Worm (Caenorhabditis elegans) whole organism, midembryonic: Measurements from ENCODE around the gene T05A8.3.
"Not testable (repeated sequence)": the region's sequence is repeated elsewhere in the genome, so short reads cannot be mapped to it uniquely, and the experiment has no call there.

Experiments
- T22C8.4 ChIP-seq: fragments of 200-800 bp; sonication (Bioruptor generic); IDR thresholded peaks from 2 replicates; pipeline ENCODE4 v1.3.6; 2022; ENCODE audit warnings: missing genetic modification characterization, missing compliant biosample characterization
- cog-1 ChIP-seq: sonication (generic microtip); optimal IDR thresholded peaks from 2 replicates; lab custom pipeline; 2016; ENCODE audit warnings: missing genetic modification characterization, missing compliant biosample characterization
- flt-1 ChIP-seq: fragments of 200-800 bp; sonication (Bioruptor generic); IDR thresholded peaks from 2 replicates; pipeline ENCODE4 v1.3.6; 2022; ENCODE audit warnings: missing genetic modification characterization, missing compliant biosample characterization
- klf-2 ChIP-seq: fragments of 200-800 bp; sonication (Bioruptor generic); conservative IDR thresholded peaks from 2 replicates; pipeline ENCODE4 v1.3.6; 2022; ENCODE audit warnings: missing genetic modification reagents, missing genetic modification characterization, missing compliant biosample characterization
- med-1 ChIP-seq: sonication (generic microtip); optimal IDR thresholded peaks from 2 replicates; lab custom pipeline; 2017; ENCODE audit warnings: missing genetic modification characterization, mild to moderate bottlenecking, missing compliant biosample characterization, antibody characterized with exemption, missing genetic modification reagents; ENCODE audit not compliant: insufficient read depth
- ref-1 ChIP-seq: fragments of 200-800 bp; sonication (Bioruptor generic); conservative IDR thresholded peaks from 2 replicates; pipeline ENCODE4 v1.3.6; 2022; ENCODE audit warnings: missing genetic modification reagents, missing genetic modification characterization, missing compliant biosample characterization
- tab-1 ChIP-seq: fragments of 200-800 bp; sonication (Bioruptor generic); IDR thresholded peaks from 2 replicates; pipeline ENCODE4 v1.3.6; 2022; ENCODE audit warnings: missing genetic modification characterization, missing compliant biosample characterization
- ztf-23 ChIP-seq: fragments of 200-800 bp; sonication (Bioruptor generic); IDR thresholded peaks from 2 replicates; pipeline ENCODE4 v1.3.6; 2022; ENCODE audit warnings: missing genetic modification reagents, missing genetic modification characterization, missing compliant biosample characterization
- ztf-29 ChIP-seq: fragments of 200-800 bp; sonication (Bioruptor generic); IDR thresholded peaks from 2 replicates; pipeline ENCODE4 v1.3.6; 2022; ENCODE audit warnings: missing genetic modification reagents, missing genetic modification characterization, missing compliant biosample characterization

T05A8.3 gene

ce11 chrII:2707872-2708271 lies 9.4 kb downstream of the T05A8.3 start, which contains the start of gene Y47G7B.2:
Gene Y47G7B.2 (minus strand): TSS chrII:2708014.
- TF ChIP-seq ref-1 (GFP tag; lab: Robert Waterston, UW) = no peak
- TF ChIP-seq T22C8.4 (GFP tag; lab: Robert Waterston, UW) = no peak

- TF ChIP-seq flt-1 (GFP tag; lab: Robert Waterston, UW) = no peak
- TF ChIP-seq ztf-23 (GFP tag; lab: Robert Waterston, UW) = no peak
- no peak for TF ChIP-seq klf-2 (GFP tag; lab: Robert Waterston, UW)
- no peak for TF ChIP-seq med-1
- TF ChIP-seq ref-1 (GFP tag; lab: Robert Waterston, UW) = no peak
- no peak for TF ChIP-seq ztf-29 (GFP tag; lab: Robert Waterston, UW)
- no peak for TF ChIP-seq tab-1 (GFP tag; lab: Robert Waterston, UW)
- no peak for TF ChIP-seq T22C8.4 (GFP tag; lab: Robert Waterston, UW)
- TF ChIP-seq cog-1 (tag; lab: Kevin White, UChicago) = no peak
Observed at ce11 chrII:2705200-2705599, 12.0 kb downstream of the T05A8.3 start, which contains the start of gene srh-128. Gene srh-128 (minus strand): TSS chrII:2705300.

- TF ChIP-seq tab-1 (GFP tag; lab: Robert Waterston, UW) = no peak
- no peak for TF ChIP-seq ztf-23 (GFP tag; lab: Robert Waterston, UW)
- no peak for TF ChIP-seq cog-1 (tag; lab: Kevin White, UChicago)
- no peak for TF ChIP-seq flt-1 (GFP tag; lab: Robert Waterston, UW)
- no peak for TF ChIP-seq T22C8.4 (GFP tag; lab: Robert Waterston, UW)
- TF ChIP-seq ztf-29 (GFP tag; lab: Robert Waterston, UW) = no peak
- no peak for TF ChIP-seq ref-1 (GFP tag; lab: Robert Waterston, UW)
- no peak for TF ChIP-seq med-1
- TF ChIP-seq klf-2 (GFP tag; lab: Robert Waterston, UW) = no peak
Observed at ce11 chrII:2702757-2703156, 14.5 kb downstream of the T05A8.3 start, which contains the start of gene sri-60. Gene sri-60 (minus strand): TSS chrII:2702857.

ce11 chrII:2700229-2700628 lies 17.0 kb downstream of the T05A8.3 start, which contains the start of gene sri-61:
Gene sri-61 (minus strand): TSS chrII:2700329.
- no peak for TF ChIP-seq ztf-29 (GFP tag; lab: Robert Waterston, UW)
- no peak for TF ChIP-seq klf-2 (GFP tag; lab: Robert Waterston, UW)
- TF ChIP-seq T22C8.4 (GFP tag; lab: Robert Waterston, UW) = no peak
- TF ChIP-seq flt-1 (GFP tag; lab: Robert Waterston, UW) = no peak
- TF ChIP-seq ref-1 (GFP tag; lab: Robert Waterston, UW) = no peak

- no peak for TF ChIP-seq cog-1 (tag; lab: Kevin White, UChicago)
- TF ChIP-seq flt-1 (GFP tag; lab: Robert Waterston, UW) = no peak
- no peak for TF ChIP-seq klf-2 (GFP tag; lab: Robert Waterston, UW)
- no peak for TF ChIP-seq T22C8.4 (GFP tag; lab: Robert Waterston, UW)
- no peak for TF ChIP-seq ztf-29 (GFP tag; lab: Robert Waterston, UW)
- no peak for TF ChIP-seq med-1
- TF ChIP-seq ztf-23 (GFP tag; lab: Robert Waterston, UW) = no peak
- TF ChIP-seq tab-1 (GFP tag; lab: Robert Waterston, UW) = no peak
- no peak for TF ChIP-seq ref-1 (GFP tag; lab: Robert Waterston, UW)
Observed at ce11 chrII:2698378-2698777, 18.9 kb downstream of the T05A8.3 start, which contains the start of gene sri-62. Gene sri-62 (minus strand): TSS chrII:2698478.

- no peak for TF ChIP-seq tab-1 (GFP tag; lab: Robert Waterston, UW)
- TF ChIP-seq flt-1 (GFP tag; lab: Robert Waterston, UW) = no peak
- no peak for TF ChIP-seq ztf-23 (GFP tag; lab: Robert Waterston, UW)
- no peak for TF ChIP-seq cog-1 (tag; lab: Kevin White, UChicago)
- TF ChIP-seq T22C8.4 (GFP tag; lab: Robert Waterston, UW) = no peak
- no peak for TF ChIP-seq ztf-29 (GFP tag; lab: Robert Waterston, UW)
- TF ChIP-seq ref-1 (GFP tag; lab: Robert Waterston, UW) = no peak
- no peak for TF ChIP-seq klf-2 (GFP tag; lab: Robert Waterston, UW)
- TF ChIP-seq med-1 = no peak
Observed at ce11 chrII:2695079-2695478, 22.2 kb downstream of the T05A8.3 start.

ce11 chrII:2692476-2692875 lies 24.8 kb downstream of the T05A8.3 start, which contains the start of gene set-11:
Gene set-11 (minus strand): TSS chrII:2692576.
- TF ChIP-seq flt-1 (GFP tag; lab: Robert Waterston, UW) = no peak
- no peak for TF ChIP-seq ztf-23 (GFP tag; lab: Robert Waterston, UW)
- no peak for TF ChIP-seq tab-1 (GFP tag; lab: Robert Waterston, UW)
- TF ChIP-seq med-1 = no peak
- TF ChIP-seq ztf-29 (GFP tag; lab: Robert Waterston, UW) = no peak
- TF ChIP-seq ref-1 (GFP tag; lab: Robert Waterston, UW) = no peak
- TF ChIP-seq klf-2 (GFP tag; lab: Robert Waterston, UW) = no peak
- TF ChIP-seq cog-1 (tag; lab: Kevin White, UChicago) = no peak
- TF ChIP-seq T22C8.4 (GFP tag; lab: Robert Waterston, UW) = no peak

ce11 chrII:2690080-2690479 lies 27.2 kb downstream of the T05A8.3 start, which contains the start of gene nspf-3:
Gene nspf-3 (minus strand): TSS chrII:2690180.
- no peak for TF ChIP-seq cog-1 (tag; lab: Kevin White, UChicago)
- TF ChIP-seq ztf-29 (GFP tag; lab: Robert Waterston, UW) = no peak
- no peak for TF ChIP-seq T22C8.4 (GFP tag; lab: Robert Waterston, UW)
- TF ChIP-seq med-1 = no peak
- TF ChIP-seq ref-1 (GFP tag; lab: Robert Waterston, UW) = no peak
- TF ChIP-seq tab-1 (GFP tag; lab: Robert Waterston, UW) = no peak
- TF ChIP-seq ztf-23 (GFP tag; lab: Robert Waterston, UW) = no peak
- TF ChIP-seq klf-2 (GFP tag; lab: Robert Waterston, UW) = no peak
- no peak for TF ChIP-seq flt-1 (GFP tag; lab: Robert Waterston, UW)

ce11 chrII:2688616-2689015 lies 28.6 kb downstream of the T05A8.3 start, which contains the start of gene nspf-2:
Gene nspf-2 (plus strand): TSS chrII:2688916.
- not testable (repeated sequence) for TF ChIP-seq ztf-29 (GFP tag; lab: Robert Waterston, UW); cog-1 (tag; lab: Kevin White, UChicago); T22C8.4 (GFP tag; lab: Robert Waterston, UW)
